Worm (Caenorhabditis elegans) whole organism, L2 larva: ENCODE results near the gene T22C8.1.

Experiments used
- alr-1 ChIP-seq: fragments of 150-350 bp; optimal IDR thresholded peaks from 2 replicates; lab custom pipeline; 2014; ENCODE audit warnings: missing biosample characterization, missing genetic modification characterization
- aly-2 ChIP-seq: fragments of 150-350 bp; optimal IDR thresholded peaks from 2 replicates; lab custom pipeline; 2014; ENCODE audit warnings: missing biosample characterization, missing genetic modification characterization
- lsy-2 ChIP-seq, 2 experiments: fragments of 150-350 bp in 1 of 2; sonication (generic microtip) in 1 of 2; optimal IDR thresholded peaks; 2 replicates each; lab custom pipeline; 2014 to 2017; ENCODE audit warnings: missing biosample characterization in 2 of 2, missing genetic modification characterization in 2 of 2
- mab-5 ChIP-seq: fragments of 150-350 bp; optimal IDR thresholded peaks from 2 replicates; lab custom pipeline; 2014; ENCODE audit warnings: missing biosample characterization, missing genetic modification characterization
- nhr-11 ChIP-seq: fragments of 150-350 bp; optimal IDR thresholded peaks from 2 replicates; lab custom pipeline; 2014; ENCODE audit warnings: missing biosample characterization, missing genetic modification characterization
- nhr-77 ChIP-seq: fragments of 150-350 bp; optimal IDR thresholded peaks from 2 replicates; lab custom pipeline; 2014; ENCODE audit warnings: missing biosample characterization, missing genetic modification characterization
- sma-9 ChIP-seq, 2 experiments: fragments of 150-350 bp in 1 of 2; sonication (generic microtip) in 1 of 2; optimal IDR thresholded peaks; 2 replicates each; lab custom pipeline; 2014 to 2016; ENCODE audit warnings: missing genetic modification characterization in 2 of 2, mild to moderate bottlenecking in 1 of 2, missing biosample characterization in 1 of 2, missing compliant biosample characterization in 1 of 2, missing genetic modification reagents in 1 of 2, moderate library complexity in 1 of 2
- snpc-4 ChIP-seq: fragments of 150-350 bp; optimal IDR thresholded peaks from 2 replicates; lab custom pipeline; 2014; ENCODE audit warnings: missing biosample characterization, missing genetic modification characterization
- unc-39 ChIP-seq: fragments of 150-350 bp; optimal IDR thresholded peaks from 2 replicates; lab custom pipeline; 2014; ENCODE audit warnings: missing biosample characterization, missing genetic modification characterization
- unc-55 ChIP-seq: fragments of 150-350 bp; sonication (generic microtip); optimal IDR thresholded peaks from 3 replicates; lab custom pipeline; 2014; ENCODE audit warnings: missing biosample characterization, missing genetic modification reagents, missing genetic modification characterization
- ztf-11 ChIP-seq: sonication (generic microtip); optimal IDR thresholded peaks from 2 replicates; lab custom pipeline; 2017; ENCODE audit warnings: missing biosample characterization, missing genetic modification characterization

DNA sequence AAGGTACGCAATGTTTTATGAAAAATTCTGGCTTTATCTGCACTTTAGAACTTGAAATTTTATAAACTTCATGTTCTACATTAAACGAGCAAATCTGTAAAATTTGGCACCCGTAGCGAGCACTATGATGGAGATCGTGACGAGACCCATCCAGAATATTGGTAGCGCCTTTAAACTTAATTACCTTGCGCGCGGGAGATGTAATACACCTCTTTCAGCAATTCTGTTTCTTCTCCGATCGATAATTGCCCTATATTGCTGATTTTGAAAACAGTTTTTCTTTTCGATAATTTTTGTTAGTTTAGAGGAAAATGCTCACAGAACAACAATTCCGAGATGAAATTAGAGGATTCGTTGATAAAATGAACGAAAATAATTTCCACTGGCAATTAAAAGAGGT lies 46.3 kb downstream of the T22C8.1 start, which contains the start of gene atg-10:
- TF ChIP-seq nhr-11 (tag; lab: Kevin White, UChicago) (no peak), nhr-77 (tag; lab: Kevin White, UChicago) (no peak), alr-1 (no peak), aly-2 (tag; lab: Kevin White, UChicago) (no peak), sma-9 (GFP tag; optimal IDR thresholded peaks at IDR 0.05; lab: Kevin White, UChicago) (no peak), sma-9 (tag; optimal IDR thresholded peaks at IDR 0.05; lab: Kevin White, UChicago) (no peak), unc-39 (tag; lab: Kevin White, UChicago) (no peak), ztf-11 (tag; lab: Kevin White, UChicago) (no peak), unc-55 (GFP tag; lab: Kevin White, UChicago) (no peak), snpc-4 (tag; lab: Kevin White, UChicago) (no peak), mab-5 (tag; lab: Kevin White, UChicago) (no peak), lsy-2 (tag; optimal IDR thresholded peaks at IDR 0.05; lab: Kevin White, UChicago) (no peak)
